Worm (Caenorhabditis elegans) whole organism, mixed stage, embryonic: ENCODE results near the gene T14G8.6.

Source experiments
- bed-3 ChIP-seq: fragments of 200-800 bp; sonication (Bioruptor generic); optimal IDR thresholded peaks from 3 replicates; lab custom pipeline; 2018; ENCODE audit warnings: mild to moderate bottlenecking, missing genetic modification characterization, moderate library complexity, missing compliant biosample characterization
- blmp-1 ChIP-seq: fragments of 150-350 bp; optimal IDR thresholded peaks from 2 replicates; lab custom pipeline; 2014; ENCODE audit warnings: missing biosample characterization, missing genetic modification characterization
- ceh-43 ChIP-seq: fragments of 200-800 bp; sonication (Bioruptor generic); optimal IDR thresholded peaks from 2 replicates; lab custom pipeline; 2018; ENCODE audit warnings: mild to moderate bottlenecking, missing genetic modification characterization, moderate library complexity, missing compliant biosample characterization
- ces-1 ChIP-seq: fragments of 150-350 bp; optimal IDR thresholded peaks from 2 replicates; lab custom pipeline; 2014; ENCODE audit warnings: missing biosample characterization, missing genetic modification reagents, missing genetic modification characterization
- cnd-1 ChIP-seq: fragments of 200-800 bp; sonication (Bioruptor generic); optimal IDR thresholded peaks from 2 replicates; lab custom pipeline; 2018; ENCODE audit warnings: mild to moderate bottlenecking, missing genetic modification characterization, missing compliant biosample characterization
- drap-1 ChIP-seq: fragments of 200-800 bp; sonication (Bioruptor generic); optimal IDR thresholded peaks from 3 replicates; lab custom pipeline; 2018; ENCODE audit warnings: mild to moderate bottlenecking, missing genetic modification characterization, missing compliant biosample characterization
- elt-1 ChIP-seq: sonication (generic microtip); optimal IDR thresholded peaks from 2 replicates; lab custom pipeline; 2017; ENCODE audit warnings: missing genetic modification characterization, mild to moderate bottlenecking, missing compliant biosample characterization, antibody characterized with exemption, moderate library complexity, borderline replicate concordance; ENCODE audit not compliant: insufficient read depth
- elt-3 ChIP-seq: fragments of 150-350 bp; optimal IDR thresholded peaks from 2 replicates; lab custom pipeline; 2014; ENCODE audit warnings: missing biosample characterization, missing genetic modification characterization
- flh-1 ChIP-seq: fragments of 200-800 bp; sonication (Bioruptor generic); optimal IDR thresholded peaks from 2 replicates; lab custom pipeline; 2018; ENCODE audit warnings: mild to moderate bottlenecking, missing genetic modification characterization, moderate library complexity, missing compliant biosample characterization
- ham-2 ChIP-seq: fragments of 200-800 bp; sonication (Bioruptor generic); optimal IDR thresholded peaks from 2 replicates; lab custom pipeline; 2018; ENCODE audit warnings: mild to moderate bottlenecking, missing genetic modification characterization, missing compliant biosample characterization
- hlh-1 ChIP-seq: fragments of 150-350 bp; optimal IDR thresholded peaks from 2 replicates; lab custom pipeline; 2014; ENCODE audit warnings: missing biosample characterization, missing genetic modification reagents, missing genetic modification characterization
- lin-13 ChIP-seq: fragments of 150-350 bp; optimal IDR thresholded peaks from 2 replicates; lab custom pipeline; 2014; ENCODE audit warnings: missing biosample characterization, missing genetic modification characterization
- lsy-2 ChIP-seq: fragments of 150-350 bp; optimal IDR thresholded peaks from 2 replicates; lab custom pipeline; 2014; ENCODE audit warnings: missing biosample characterization, missing genetic modification characterization
- mab-5 ChIP-seq: fragments of 150-350 bp; optimal IDR thresholded peaks from 2 replicates; lab custom pipeline; 2014; ENCODE audit warnings: missing biosample characterization, missing genetic modification characterization
- mep-1 ChIP-seq: fragments of 150-350 bp; optimal IDR thresholded peaks from 2 replicates; lab custom pipeline; 2017; ENCODE audit warnings: missing biosample characterization, missing genetic modification reagents, missing genetic modification characterization, inconsistent platforms
- mls-2 ChIP-seq: sonication (generic microtip); optimal IDR thresholded peaks from 2 replicates; lab custom pipeline; 2016; ENCODE audit warnings: mild to moderate bottlenecking, missing genetic modification characterization, moderate library complexity, missing compliant biosample characterization
- nhr-12 ChIP-seq: fragments of 150-350 bp; optimal IDR thresholded peaks from 2 replicates; lab custom pipeline; 2014; ENCODE audit warnings: missing biosample characterization, missing genetic modification characterization
- nhr-237 ChIP-seq: fragments of 150-350 bp; optimal IDR thresholded peaks from 2 replicates; lab custom pipeline; 2014; ENCODE audit warnings: missing biosample characterization, missing genetic modification characterization
- nhr-28 ChIP-seq: fragments of 150-350 bp; optimal IDR thresholded peaks from 2 replicates; lab custom pipeline; 2014; ENCODE audit warnings: missing biosample characterization, missing genetic modification characterization
- nhr-76 ChIP-seq: sonication (generic microtip); optimal IDR thresholded peaks from 2 replicates; lab custom pipeline; 2017; ENCODE audit warnings: missing biosample characterization, missing genetic modification characterization
- pha-4 ChIP-seq: fragments of 150-350 bp; optimal IDR thresholded peaks from 2 replicates; lab custom pipeline; 2018; ENCODE audit warnings: missing biosample characterization, missing genetic modification reagents, missing genetic modification characterization
- sem-2 ChIP-seq: fragments of 200-800 bp; sonication (Bioruptor generic); optimal IDR thresholded peaks from 2 replicates; lab custom pipeline; 2018; ENCODE audit warnings: mild to moderate bottlenecking, missing genetic modification characterization, missing compliant biosample characterization
- snpc-4 ChIP-seq: fragments of 150-350 bp; optimal IDR thresholded peaks from 2 replicates; lab custom pipeline; 2014; ENCODE audit warnings: missing biosample characterization, missing genetic modification characterization
- sptf-1 ChIP-seq: sonication (generic microtip); optimal IDR thresholded peaks from 2 replicates; lab custom pipeline; 2017; ENCODE audit warnings: mild to moderate bottlenecking, missing genetic modification characterization, moderate library complexity, missing compliant biosample characterization
- tbx-8 ChIP-seq: fragments of 200-800 bp; sonication (Bioruptor generic); optimal IDR thresholded peaks from 2 replicates; lab custom pipeline; 2018; ENCODE audit warnings: mild to moderate bottlenecking, missing genetic modification characterization, moderate library complexity, missing compliant biosample characterization
- unc-120 ChIP-seq: sonication (generic microtip); optimal IDR thresholded peaks from 2 replicates; lab custom pipeline; 2017; ENCODE audit warnings: missing genetic modification characterization, missing compliant biosample characterization; ENCODE audit not compliant: poor library complexity, severe bottlenecking
- unc-39 ChIP-seq: fragments of 150-350 bp; optimal IDR thresholded peaks from 2 replicates; lab custom pipeline; 2014; ENCODE audit warnings: missing biosample characterization, missing genetic modification characterization
- unc-62 ChIP-seq: fragments of 150-350 bp; optimal IDR thresholded peaks from 2 replicates; lab custom pipeline; 2014; ENCODE audit warnings: missing biosample characterization, missing genetic modification reagents, missing genetic modification characterization
- zip-8 ChIP-seq: fragments of 150-350 bp; optimal IDR thresholded peaks from 2 replicates; lab custom pipeline; 2014; ENCODE audit warnings: missing biosample characterization, missing genetic modification characterization

T14G8.6 gene

ce11 chrX:12872022-12872888, 9.6 kb upstream of the T14G8.6 start:
- TF ChIP-seq zip-8, result no peak
- TF ChIP-seq unc-120 (tag; lab: Kevin White, UChicago), result no peak
- peak; percentile 17 for TF ChIP-seq sptf-1 (tag; lab: Kevin White, UChicago)
- no peak for TF ChIP-seq nhr-12 (tag; lab: Kevin White, UChicago)
- no peak for TF ChIP-seq sem-2 (GFP tag; lab: Kevin White, UChicago)
- no peak for TF ChIP-seq nhr-76 (tag; lab: Kevin White, UChicago)
- peak; percentile 50 for TF ChIP-seq ham-2 (GFP tag; lab: Kevin White, UChicago)
- no peak for TF ChIP-seq bed-3 (GFP tag; lab: Kevin White, UChicago)
- peak; percentile 52 for TF ChIP-seq hlh-1 (tag; lab: Kevin White, UChicago)
- no peak for TF ChIP-seq snpc-4 (tag; lab: Kevin White, UChicago)
- TF ChIP-seq elt-1 (tag; lab: Kevin White, UChicago), result peak; percentile 46
- peak; percentile 13 for TF ChIP-seq drap-1 (GFP tag; lab: Kevin White, UChicago)
- no peak for TF ChIP-seq mep-1
- TF ChIP-seq ces-1 (GFP tag; lab: Kevin White, UChicago), result no peak
- no peak for TF ChIP-seq flh-1 (GFP tag; lab: Kevin White, UChicago)
- no peak for TF ChIP-seq cnd-1 (tag; lab: Kevin White, UChicago)
- TF ChIP-seq ceh-43 (GFP tag; lab: Kevin White, UChicago), result no peak
- peak; percentile 76 for TF ChIP-seq elt-3 (tag; lab: Kevin White, UChicago)
- no peak for TF ChIP-seq blmp-1 (tag; lab: Kevin White, UChicago)
- TF ChIP-seq unc-62 (GFP tag; lab: Kevin White, UChicago), result peak; percentile 37

DNA sequence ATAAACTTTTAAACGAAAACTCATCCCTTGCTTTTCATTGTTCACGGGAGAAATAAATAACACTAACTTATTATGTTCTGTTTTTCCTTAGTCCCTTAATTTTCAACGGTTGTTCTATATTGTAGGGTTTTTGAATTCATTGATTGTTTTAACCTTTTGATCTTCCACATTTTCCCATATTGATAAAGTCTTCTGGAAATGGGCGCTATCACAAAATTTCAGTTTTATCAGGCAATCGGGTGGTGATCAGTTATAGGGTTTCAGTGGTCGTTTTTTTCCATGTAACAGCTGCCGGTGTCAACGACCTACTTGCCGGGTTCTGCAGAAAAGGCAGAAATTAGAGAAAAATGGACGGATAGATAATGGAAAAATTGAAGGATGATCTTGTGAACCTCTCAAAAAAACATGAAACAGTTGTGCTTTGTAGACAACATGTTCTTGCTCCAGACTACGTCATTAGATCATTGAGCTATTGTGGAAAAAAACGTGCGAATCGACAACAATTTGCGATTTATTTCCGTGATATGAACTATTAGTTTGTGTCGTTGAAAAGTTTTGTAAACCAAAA, 7.3 kb upstream of the T14G8.6 start:
- TF ChIP-seq nhr-28 (tag; lab: Kevin White, UChicago) (no peak), hlh-1 (tag; lab: Kevin White, UChicago) (peak; percentile 19)

- no peak for TF ChIP-seq lsy-2 (tag; lab: Kevin White, UChicago)
- no peak for TF ChIP-seq hlh-1 (tag; lab: Kevin White, UChicago)
- TF ChIP-seq unc-120 (tag; lab: Kevin White, UChicago), result no peak
Measured at ce11 chrX:12869412-12869811, 6.8 kb upstream of the T14G8.6 start.

DNA sequence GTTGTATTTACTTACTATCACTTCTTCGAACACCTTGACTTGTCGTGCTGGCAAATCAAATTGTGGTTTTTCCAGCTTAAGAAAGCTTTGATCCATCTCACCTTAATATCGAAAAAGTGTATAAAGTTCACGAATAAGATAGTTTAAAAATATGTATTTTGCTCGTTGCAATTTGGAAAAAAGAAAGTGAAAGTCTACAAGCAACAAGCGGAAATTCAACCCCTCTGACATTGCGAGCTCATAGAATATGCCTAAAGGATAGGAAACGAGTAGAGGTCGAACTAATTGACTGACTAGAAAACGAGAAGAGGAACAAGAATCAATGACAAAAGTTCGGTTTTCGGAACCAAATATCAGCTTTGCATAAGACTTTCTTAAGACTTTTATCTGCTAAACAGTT, 1.1 kb upstream of the T14G8.6 start, which contains the start of gene T14G8.4:
T14G8.4 (minus strand) TSS at position 101 of the 400 bp plus-strand sequence.
- no peak for TF ChIP-seq bed-3 (GFP tag; lab: Kevin White, UChicago)
- TF ChIP-seq hlh-1 (tag; lab: Kevin White, UChicago), result no peak
- TF ChIP-seq ces-1 (GFP tag; lab: Kevin White, UChicago), result no peak
- TF ChIP-seq mep-1, result no peak
- no peak for TF ChIP-seq nhr-12 (tag; lab: Kevin White, UChicago)
- TF ChIP-seq flh-1 (GFP tag; lab: Kevin White, UChicago), result no peak
- no peak for TF ChIP-seq tbx-8
- no peak for TF ChIP-seq lin-13 (tag; lab: Kevin White, UChicago)
- no peak for TF ChIP-seq unc-39
- no peak for TF ChIP-seq ceh-43 (GFP tag; lab: Kevin White, UChicago)

ce11 chrX:12863262-12863661, 616 bp upstream of the T14G8.6 start:
- TF ChIP-seq sptf-1 (tag; lab: Kevin White, UChicago) (no peak), unc-62 (GFP tag; lab: Kevin White, UChicago) (no peak), unc-39 (no peak), snpc-4 (tag; lab: Kevin White, UChicago) (no peak), pha-4 (tag; lab: Kevin White, UChicago) (no peak), mls-2 (no peak), lin-13 (tag; lab: Kevin White, UChicago) (no peak), unc-120 (tag; lab: Kevin White, UChicago) (no peak), sem-2 (GFP tag; lab: Kevin White, UChicago) (no peak), ceh-43 (GFP tag; lab: Kevin White, UChicago) (no peak), elt-1 (tag; lab: Kevin White, UChicago) (no peak), nhr-237 (tag; lab: Kevin White, UChicago) (no peak), mab-5 (tag; lab: Kevin White, UChicago) (no peak), mep-1 (no peak), blmp-1 (tag; lab: Kevin White, UChicago) (no peak), flh-1 (GFP tag; lab: Kevin White, UChicago) (no peak), tbx-8 (no peak)
